Fruit fly (Drosophila melanogaster): Measurements from ENCODE around the gene CG11600.

The CG11600 gene

DNA sequence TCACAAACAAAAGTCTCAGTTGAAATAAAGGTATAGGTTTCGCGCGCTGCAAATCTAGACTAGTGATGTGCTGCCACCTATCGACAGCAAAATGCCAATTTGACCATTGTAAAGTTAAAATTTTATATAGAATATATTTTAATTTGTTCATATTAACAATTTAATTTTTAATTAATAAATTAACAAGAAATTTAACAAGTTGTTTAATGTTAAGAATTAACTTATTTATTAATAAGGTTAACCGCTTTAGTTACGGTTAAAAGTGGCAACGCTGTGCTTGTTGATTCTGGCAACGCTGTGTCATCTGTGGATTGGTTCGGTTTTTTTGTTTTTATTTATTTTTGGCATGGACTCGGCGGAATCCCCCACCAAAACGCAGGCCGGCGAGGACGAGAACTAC, 6.0 kb upstream of the CG11600 start, which contains the start of gene Not10:
Gene Not10 (plus strand): TSS at position 279 of the 400 bp plus-strand sequence.
- TF ChIP-seq acj6 (GFP tag; optimal IDR thresholded peaks at IDR 0.05) (peak; percentile 49), dac (GFP tag; optimal IDR thresholded peaks at IDR 0.05) (no peak), CG8632 (GFP tag; optimal IDR thresholded peaks at IDR 0.05) (no peak), CG3919 (GFP tag; optimal IDR thresholded peaks at IDR 0.05) (no peak), CG34406 (GFP tag; optimal IDR thresholded peaks at IDR 0.05) (peak; percentile 15), lz (GFP tag; optimal IDR thresholded peaks at IDR 0.05) (no peak), esn (GFP tag; optimal IDR thresholded peaks at IDR 0.05) (peak; percentile 25), Smox (GFP tag; optimal IDR thresholded peaks at IDR 0.05) (no peak), Met (GFP tag; optimal IDR thresholded peaks at IDR 0.05) (no peak), CG3032 (tag; optimal IDR thresholded peaks at IDR 0.05) (peak; percentile 29), Ets21C (GFP tag; optimal IDR thresholded peaks at IDR 0.05) (peak; percentile 10), vri (GFP tag; optimal IDR thresholded peaks at IDR 0.05) (no peak), Eip78C (GFP tag) (no peak), Eip93F (GFP tag; optimal IDR thresholded peaks at IDR 0.05) (peak; percentile 58)

dm6 chr3R:12633059-12633458, 3.3 kb upstream of the CG11600 start, which contains the start of gene CG18530:
CG18530 (plus strand) TSS chr3R:12633359.
- no peak for TF ChIP-seq Lpt (GFP tag; optimal IDR thresholded peaks at IDR 0.05)
- no peak for TF ChIP-seq Hr39 (GFP tag; optimal IDR thresholded peaks at IDR 0.05)
- TF ChIP-seq CG8119 (GFP tag; IDR thresholded peaks at IDR 0.05), result no peak
- TF ChIP-seq topi (GFP tag; optimal IDR thresholded peaks at IDR 0.05), result no peak
- no peak for TF ChIP-seq Eip93F (GFP tag; optimal IDR thresholded peaks at IDR 0.05)
- TF ChIP-seq CG3919 (GFP tag; optimal IDR thresholded peaks at IDR 0.05), result no peak
- TF ChIP-seq CG11294 (GFP tag; IDR thresholded peaks at IDR 0.05), result no peak
- TF ChIP-seq CG15336 (GFP tag; IDR thresholded peaks at IDR 0.05), result no peak
- TF ChIP-seq Met (GFP tag; optimal IDR thresholded peaks at IDR 0.05), result no peak
- no peak for TF ChIP-seq CG10669 (GFP tag; optimal IDR thresholded peaks at IDR 0.05)
- TF ChIP-seq svp (GFP tag), result no peak
- no peak for TF ChIP-seq Ets96B (tag; optimal IDR thresholded peaks at IDR 0.05)
- TF ChIP-seq fkh (GFP tag; optimal IDR thresholded peaks at IDR 0.05), result no peak
- no peak for TF ChIP-seq vri (GFP tag; optimal IDR thresholded peaks at IDR 0.05)
- TF ChIP-seq spab (GFP tag; optimal IDR thresholded peaks at IDR 0.05), result no peak
- no peak for TF ChIP-seq CG6792 (GFP tag; optimal IDR thresholded peaks at IDR 0.05)
- no peak for TF ChIP-seq CG10631 (GFP tag; optimal IDR thresholded peaks at IDR 0.05)
- TF ChIP-seq CG6276 (GFP tag; optimal IDR thresholded peaks at IDR 0.05), result no peak
- TF ChIP-seq dsx (GFP tag; optimal IDR thresholded peaks at IDR 0.05; ENCODE audit: poor library complexity, severe bottlenecking), result no peak

- no peak for TF ChIP-seq Met (GFP tag; optimal IDR thresholded peaks at IDR 0.05)
- TF ChIP-seq fd85E (GFP tag; optimal IDR thresholded peaks at IDR 0.05), result no peak
- no peak for TF ChIP-seq CG11762 (GFP tag; optimal IDR thresholded peaks at IDR 0.05; ENCODE audit: insufficient read depth)
- TF ChIP-seq Hr39 (GFP tag; optimal IDR thresholded peaks at IDR 0.05), result no peak
- no peak for TF ChIP-seq Blimp-1 (GFP tag; optimal IDR thresholded peaks at IDR 0.05)
These were observed 1.7 kb upstream of the CG11600 start, which contains the start of gene CG11598 for dm6 chr3R:12634617-12635016. CG11598 (plus strand) TSS chr3R:12634917.

DNA sequence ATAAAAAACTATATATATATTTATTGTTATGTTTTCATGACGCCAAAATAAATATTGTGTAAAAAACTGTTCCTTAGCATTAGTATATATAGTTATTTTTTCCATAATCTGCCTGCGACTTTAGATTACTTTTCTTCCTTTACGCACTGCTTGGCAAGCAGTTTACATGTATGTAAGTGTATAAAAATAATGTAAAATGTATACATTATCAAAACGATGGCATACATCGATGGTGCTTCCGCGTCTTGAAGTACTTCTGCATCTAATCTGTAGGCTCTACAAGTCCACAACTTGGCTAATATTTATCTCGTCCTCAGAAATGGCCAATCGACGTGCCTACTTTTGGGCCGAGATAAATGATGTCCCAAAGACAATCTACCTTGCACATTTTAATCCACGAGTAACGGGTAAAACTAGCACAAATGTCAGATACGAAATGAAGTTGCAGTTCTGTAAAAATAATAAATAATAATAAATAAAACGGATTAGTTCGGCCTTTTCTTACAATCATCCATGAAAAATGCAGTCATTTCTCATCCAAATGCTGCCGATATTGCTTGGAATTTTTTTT, 1.7 kb downstream of the CG11600 start, which contains the start of gene CG11608:
Gene CG11608 (plus strand): TSS at position 521 of the 571 bp plus-strand sequence.
- TF ChIP-seq CG1621 (tag; optimal IDR thresholded peaks at IDR 0.05) (no peak), CG6792 (GFP tag; optimal IDR thresholded peaks at IDR 0.05) (no peak), cyc (GFP tag; optimal IDR thresholded peaks at IDR 0.05) (no peak), CG8319 (GFP tag; optimal IDR thresholded peaks at IDR 0.05) (peak; percentile 61), Ets21C (GFP tag; optimal IDR thresholded peaks at IDR 0.05) (no peak), Sox14 (GFP tag; optimal IDR thresholded peaks at IDR 0.05) (no peak), Hr38 (GFP tag; optimal IDR thresholded peaks at IDR 0.05) (no peak), CG8632 (GFP tag; optimal IDR thresholded peaks at IDR 0.05) (no peak)
